Fruit fly (Drosophila melanogaster) whole organism, adult: ENCODE measurements around the gene P58IPK.
A peak's percentile ranks its signal among the peaks of the same experiment; 100 is the strongest.

ENCODE experiments used
- CG11617 ChIP-seq: fragments of 200-800 bp; sonication (Bioruptor generic); optimal IDR thresholded peaks from 2 replicates; lab custom pipeline; 2017; ENCODE audit warnings: mild to moderate bottlenecking, missing biosample characterization, missing genetic modification reagents, missing genetic modification characterization
- CG12768 ChIP-seq: fragments of 200-800 bp; sonication (Bioruptor generic); optimal IDR thresholded peaks from 2 replicates; lab custom pipeline; 2017; ENCODE audit warnings: missing biosample characterization, missing genetic modification characterization, mild to moderate bottlenecking, moderate library complexity, missing genetic modification reagents
- CG14711 ChIP-seq: fragments of 200-800 bp; sonication (Bioruptor generic); optimal IDR thresholded peaks from 2 replicates; lab custom pipeline; 2018; ENCODE audit warnings: missing biosample characterization, mild to moderate bottlenecking, missing genetic modification characterization, moderate library complexity
- CG1620 ChIP-seq: fragments of 200-800 bp; sonication (Bioruptor generic); optimal IDR thresholded peaks from 2 replicates; lab custom pipeline; 2016; ENCODE audit warnings: missing biosample characterization, missing genetic modification characterization
- CG33017 ChIP-seq: fragments of 200-800 bp; sonication (Bioruptor generic); optimal IDR thresholded peaks from 2 replicates; lab custom pipeline; 2018; ENCODE audit warnings: missing biosample characterization, mild to moderate bottlenecking, missing genetic modification characterization, moderate library complexity
- CG5204 ChIP-seq: fragments of 200-800 bp; sonication (Bioruptor generic); optimal IDR thresholded peaks from 2 replicates; lab custom pipeline; 2016; ENCODE audit warnings: missing biosample characterization, missing genetic modification characterization
- CG7045 ChIP-seq: fragments of 200-800 bp; sonication (Bioruptor generic); optimal IDR thresholded peaks from 2 replicates; lab custom pipeline; 2017; ENCODE audit warnings: missing biosample characterization, mild to moderate bottlenecking, missing genetic modification characterization
- CG7101 ChIP-seq: fragments of 200-800 bp; sonication (Bioruptor generic); optimal IDR thresholded peaks from 2 replicates; lab custom pipeline; 2018; ENCODE audit warnings: missing biosample characterization, mild to moderate bottlenecking, missing genetic modification characterization, moderate library complexity
- Clk ChIP-seq: fragments of 200-800 bp; sonication (Bioruptor generic); optimal IDR thresholded peaks from 2 replicates; lab custom pipeline; 2017; ENCODE audit warnings: missing biosample characterization, missing genetic modification characterization
- Crg-1 ChIP-seq: fragments of 200-800 bp; sonication (Bioruptor generic); optimal IDR thresholded peaks from 2 replicates; lab custom pipeline; 2016; ENCODE audit warnings: missing biosample characterization, missing genetic modification characterization
- Hr96 ChIP-seq: fragments of 200-800 bp; sonication (Bioruptor generic); optimal IDR thresholded peaks from 2 replicates; lab custom pipeline; 2016; ENCODE audit warnings: missing biosample characterization, missing genetic modification characterization
- Mnt ChIP-seq: fragments of 200-800 bp; sonication (Bioruptor generic); optimal IDR thresholded peaks from 2 replicates; lab custom pipeline; 2016; ENCODE audit warnings: missing biosample characterization, mild to moderate bottlenecking, missing genetic modification characterization
- bab1 ChIP-seq: fragments of 200-800 bp; sonication (Bioruptor generic); optimal IDR thresholded peaks from 3 replicates; lab custom pipeline; 2019; ENCODE audit warnings: missing biosample characterization, mild to moderate bottlenecking, missing genetic modification characterization, moderate library complexity
- cic ChIP-seq: fragments of 200-800 bp; sonication (Bioruptor generic); optimal IDR thresholded peaks from 2 replicates; lab custom pipeline; 2017; ENCODE audit warnings: missing biosample characterization, mild to moderate bottlenecking, missing genetic modification characterization, moderate library complexity
- cnc ChIP-seq, 2 experiments: fragments of >200 bp; optimal IDR thresholded peaks; 2 replicates each; lab custom pipeline; 2017
- kay ChIP-seq: fragments of 200-800 bp; sonication (Bioruptor generic); peaks from one replicate; lab custom pipeline; 2016; ENCODE audit warnings: missing biosample characterization, missing genetic modification characterization, borderline replicate concordance
- ovo ChIP-seq: fragments of 200-800 bp; sonication (Bioruptor generic); optimal IDR thresholded peaks from 2 replicates; lab custom pipeline; 2016; ENCODE audit warnings: missing biosample characterization, missing genetic modification characterization
- pad ChIP-seq: fragments of 200-800 bp; sonication (Bioruptor generic); optimal IDR thresholded peaks from 3 replicates; lab custom pipeline; 2017; ENCODE audit warnings: missing biosample characterization, missing genetic modification characterization, mild to moderate bottlenecking, moderate library complexity, missing genetic modification reagents
- tj ChIP-seq: fragments of 200-800 bp; sonication (Bioruptor generic); optimal IDR thresholded peaks from 3 replicates; lab custom pipeline; 2017; ENCODE audit warnings: missing biosample characterization, mild to moderate bottlenecking, missing genetic modification characterization, moderate library complexity
- toe ChIP-seq: fragments of 200-800 bp; sonication (Bioruptor generic); optimal IDR thresholded peaks from 2 replicates; lab custom pipeline; 2016; ENCODE audit warnings: missing biosample characterization, missing genetic modification characterization

P58IPK gene

dm6 chr3R:9565895-9566294 lies 20.8 kb upstream of the P58IPK start, which contains the start of gene CG16789:
TSS of gene CG16789 (plus strand) at chr3R:9566195.
- TF ChIP-seq Clk (GFP tag; lab: Kevin White, UChicago) = no peak
- no peak for TF ChIP-seq CG11617 (GFP tag; lab: Kevin White, UChicago)
- TF ChIP-seq CG33017 (tag; lab: Kevin White, UChicago) = no peak
- TF ChIP-seq CG12768 (GFP tag; lab: Kevin White, UChicago) = no peak
- TF ChIP-seq CG14711 (tag; lab: Kevin White, UChicago) = no peak
- no peak for TF ChIP-seq ovo (GFP tag; lab: Kevin White, UChicago)
- TF ChIP-seq Mnt (GFP tag; lab: Kevin White, UChicago) = no peak
- TF ChIP-seq toe (GFP tag; lab: Kevin White, UChicago) = no peak
- TF ChIP-seq CG5204 (GFP tag; lab: Kevin White, UChicago) = no peak

DNA sequence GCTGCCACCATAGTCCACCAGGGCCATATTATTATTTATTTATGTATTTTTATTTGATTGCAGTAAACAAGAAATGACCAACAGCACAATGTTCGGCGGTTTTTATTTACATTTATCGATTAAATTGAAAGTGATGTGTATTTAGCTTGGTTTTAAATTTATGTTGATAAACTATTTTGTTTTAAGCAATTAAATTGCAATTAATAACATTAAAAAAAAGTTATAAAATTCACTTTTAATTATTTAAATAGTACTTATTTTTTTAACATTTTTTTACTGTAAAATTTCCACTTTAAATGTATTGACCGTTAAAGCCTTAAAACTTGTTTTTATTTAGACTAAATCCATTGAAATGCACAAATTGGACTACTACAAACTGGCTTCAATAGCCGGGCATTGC lies 16.6 kb upstream of the P58IPK start, which contains the start of gene CG16790:
TSS of gene CG16790 (minus strand) at position 101 of the 400 bp plus-strand sequence.
- TF ChIP-seq ovo (GFP tag; lab: Kevin White, UChicago) = no peak

- TF ChIP-seq toe (GFP tag; lab: Kevin White, UChicago) = no peak
- peak; percentile 94 for TF ChIP-seq cic (GFP tag; lab: Kevin White, UChicago)
- peak; percentile 10 for TF ChIP-seq CG33017 (tag; lab: Kevin White, UChicago)
- no peak for TF ChIP-seq Hr96
- TF ChIP-seq CG12768 (GFP tag; lab: Kevin White, UChicago) = peak; percentile 13
- peak in 1 of 2 experiments; percentile 78 for TF ChIP-seq cnc (optimal IDR thresholded peaks at IDR 0.05; lab: Kevin White, UChicago)
- peak; percentile 30 for TF ChIP-seq Mnt (GFP tag; lab: Kevin White, UChicago)
- no peak for TF ChIP-seq tj
Observed at dm6 chr3R:9570657-9571056, 16.1 kb upstream of the P58IPK start.

DNA sequence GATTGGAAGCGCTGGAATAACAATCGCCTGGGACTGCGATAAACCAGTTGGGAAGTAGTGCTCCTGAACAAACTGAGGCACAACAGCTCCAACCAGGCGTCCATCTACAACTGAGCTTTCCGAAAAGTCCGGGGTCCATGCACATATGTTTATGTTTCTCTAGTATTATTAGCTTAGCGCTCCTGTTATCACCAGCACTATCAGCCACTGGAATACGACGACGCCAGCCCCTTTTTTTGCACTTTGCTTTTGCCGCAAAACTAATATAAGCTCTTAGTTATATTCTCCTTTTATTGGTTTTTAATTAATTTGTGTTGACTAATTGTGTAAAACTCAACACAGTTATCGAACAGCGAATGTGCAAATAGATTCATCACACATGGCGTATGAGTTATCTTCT lies 15.2 kb upstream of the P58IPK start, which contains the start of gene CG9396:
TSS of gene CG9396 (minus strand) at position 101 of the 400 bp plus-strand sequence.
- no peak for TF ChIP-seq CG14711 (tag; lab: Kevin White, UChicago)
- TF ChIP-seq toe (GFP tag; lab: Kevin White, UChicago) = no peak
- TF ChIP-seq Hr96 = no peak
- TF ChIP-seq Clk (GFP tag; lab: Kevin White, UChicago) = no peak
- TF ChIP-seq Crg-1 (GFP tag; lab: Kevin White, UChicago) = no peak
- TF ChIP-seq CG1620 = no peak
- TF ChIP-seq cic (GFP tag; lab: Kevin White, UChicago) = peak; percentile 85
- TF ChIP-seq CG11617 (GFP tag; lab: Kevin White, UChicago) = no peak
- TF ChIP-seq CG7101 = peak; percentile 10
- TF ChIP-seq cnc (optimal IDR thresholded peaks at IDR 0.05; lab: Kevin White, UChicago) = no peak
- TF ChIP-seq Mnt (GFP tag; lab: Kevin White, UChicago) = peak; percentile 1
- TF ChIP-seq CG5204 (GFP tag; lab: Kevin White, UChicago) = no peak
- TF ChIP-seq bab1 (GFP tag; lab: Kevin White, UChicago) = no peak

DNA sequence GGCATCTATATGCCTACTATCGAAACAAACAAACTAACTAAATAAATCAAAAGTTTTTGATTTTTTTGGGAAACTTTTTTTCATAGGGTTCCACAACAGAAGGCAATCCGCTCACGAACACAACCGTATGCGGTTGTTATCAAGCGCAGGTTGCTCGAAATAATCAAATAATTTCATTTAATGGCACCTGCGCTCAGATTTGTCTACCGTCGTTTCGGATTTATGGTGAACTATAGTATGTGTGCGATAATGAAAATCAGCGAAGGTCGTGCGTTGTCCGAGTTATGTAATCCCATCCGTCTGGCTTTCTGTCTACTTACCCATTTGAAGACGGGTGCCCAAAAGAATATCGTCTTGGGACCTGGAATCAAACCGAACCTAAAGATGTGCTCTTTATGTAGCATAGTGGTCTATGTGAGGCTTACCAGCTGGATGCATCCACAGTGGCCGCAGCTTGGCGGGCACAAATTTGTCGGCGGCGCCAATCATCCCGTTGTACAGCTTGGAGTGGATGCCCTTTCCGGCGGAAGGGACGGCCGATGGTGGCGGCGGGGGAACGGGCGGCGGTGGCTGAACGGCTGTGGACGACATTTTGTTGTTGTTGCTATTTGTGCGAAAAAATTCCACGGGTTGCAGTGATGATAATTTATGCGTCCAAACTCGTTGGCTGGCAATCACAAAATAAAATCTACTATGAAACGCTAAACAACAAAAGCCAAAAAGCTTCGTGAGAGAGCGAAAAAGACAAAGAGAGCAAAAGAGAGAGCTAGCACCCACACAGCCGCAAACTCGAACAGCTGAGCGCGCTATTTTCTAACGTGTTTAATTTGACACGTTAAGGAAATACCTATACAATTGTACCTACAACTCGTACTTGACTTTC lies 13.6 kb upstream of the P58IPK start:
- TF ChIP-seq Clk (GFP tag; lab: Kevin White, UChicago) (no peak), cic (GFP tag; lab: Kevin White, UChicago) (peak; percentile 89), CG14711 (tag; lab: Kevin White, UChicago) (no peak), bab1 (GFP tag; lab: Kevin White, UChicago) (no peak)

dm6 chr3R:9573812-9574587 lies 12.7 kb upstream of the P58IPK start, which contains the start of gene CG9399:
TSS of gene CG9399 (minus strand) at chr3R:9574211.
- peak; percentile 97 for TF ChIP-seq CG14711 (tag; lab: Kevin White, UChicago)
- peak; percentile 97 for TF ChIP-seq toe (GFP tag; lab: Kevin White, UChicago)
- peak; percentile 97 for TF ChIP-seq bab1 (GFP tag; lab: Kevin White, UChicago)
- TF ChIP-seq Crg-1 (GFP tag; lab: Kevin White, UChicago) = peak; percentile 98
- peak; percentile 98 for TF ChIP-seq CG33017 (tag; lab: Kevin White, UChicago)
- TF ChIP-seq CG11617 (GFP tag; lab: Kevin White, UChicago) = peak; percentile 99
- peak; percentile 92 for TF ChIP-seq pad (GFP tag; lab: Kevin White, UChicago)
- TF ChIP-seq CG1620 = peak; percentile 99
- TF ChIP-seq cnc (optimal IDR thresholded peaks at IDR 0.05; lab: Kevin White, UChicago) = no peak
- no peak for TF ChIP-seq kay
- peak; percentile 97 for TF ChIP-seq Clk (GFP tag; lab: Kevin White, UChicago)
- TF ChIP-seq cic (GFP tag; lab: Kevin White, UChicago) = peak; percentile 78
- TF ChIP-seq Hr96 = peak; percentile 93
- peak; percentile 93 for TF ChIP-seq ovo (GFP tag; lab: Kevin White, UChicago)
- TF ChIP-seq CG12768 (GFP tag; lab: Kevin White, UChicago) = peak; percentile 98
- peak; percentile 96 for TF ChIP-seq Mnt (GFP tag; lab: Kevin White, UChicago)
- TF ChIP-seq CG5204 (GFP tag; lab: Kevin White, UChicago) = peak; percentile 98
- TF ChIP-seq tj = peak; percentile 95
- peak; percentile 98 for TF ChIP-seq CG7045 (GFP tag; lab: Kevin White, UChicago)
- peak; percentile 99 for TF ChIP-seq CG7101
